5 fruit fly cellular contexts compared by ENCODE assay signal in the genomic region with DNA sequence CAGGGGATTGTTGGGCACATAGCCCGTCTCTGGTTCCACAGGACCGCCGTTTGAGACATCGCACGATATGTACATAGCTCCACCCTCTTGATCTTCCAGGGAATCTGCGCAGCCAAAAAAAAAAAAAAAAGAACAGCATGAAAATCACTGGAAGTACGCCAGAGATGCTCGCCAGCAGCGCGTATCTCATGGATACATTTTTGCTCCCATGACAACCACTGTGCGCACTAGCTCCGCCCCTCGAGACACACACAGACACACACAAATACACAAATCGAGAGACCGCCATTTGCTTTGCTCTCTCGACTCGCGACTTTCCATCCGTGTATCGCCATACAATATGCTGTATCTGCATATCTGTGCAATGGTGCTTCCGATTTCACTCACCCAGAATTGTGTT.
A peak's percentile ranks its signal among the peaks of the same experiment; 100 is the strongest.
TF ChIP-seq lines count a peak whose summit lies in the region.

No protein-coding gene starts in this region.

- no peak for TF ChIP-seq CTCF in whole organism, embryonic (GFP tag; optimal IDR thresholded peaks at IDR 0.05; lab: Kevin White, UChicago)

TF ChIP-seq in whole organism, adult, 20 proteins besides CTCF, POLR2A, EP300 and RAD21:
- TF ChIP-seq tj (GFP tag; optimal IDR thresholded peaks at IDR 0.05; lab: Kevin White, UChicago) (peak; percentile 22), CG12768 (GFP tag; optimal IDR thresholded peaks at IDR 0.05; lab: Kevin White, UChicago) (no peak), cic (GFP tag; optimal IDR thresholded peaks at IDR 0.05; lab: Kevin White, UChicago) (no peak), CG5204 (GFP tag; optimal IDR thresholded peaks at IDR 0.05; lab: Kevin White, UChicago) (no peak)

TF ChIP-seq in whole organism, embryonic, 481 proteins besides CTCF, POLR2A, EP300 and RAD21 (continues in another document):
- TF ChIP-seq Doc2 (GFP tag; IDR thresholded peaks at IDR 0.05; lab: Robert Waterston, UW) (no peak), E2f1 (GFP tag; IDR thresholded peaks at IDR 0.05; lab: Robert Waterston, UW) (0 out of 2 replicates have a peak, but pooled peaks have one; percentile 19), Xrp1 (GFP tag; IDR thresholded peaks at IDR 0.05; lab: Robert Waterston, UW) (0 out of 2 replicates have a peak, but pooled peaks have one; percentile 27), Antp (GFP tag; optimal IDR thresholded peaks at IDR 0.05; lab: Kevin White, UChicago) (no peak), zfh1 (GFP tag; IDR thresholded peaks at IDR 0.05; lab: Robert Waterston, UW) (0 out of 3 replicates have a peak, but pooled peaks have one; percentile 49), Opbp (GFP tag; IDR thresholded peaks at IDR 0.05; lab: Robert Waterston, UW; ENCODE audit: partially characterized antibody) (no peak), CG18476 (GFP tag; optimal IDR thresholded peaks at IDR 0.05; lab: Kevin White, UChicago) (no peak), CG8765 (GFP tag; IDR thresholded peaks at IDR 0.05; lab: Robert Waterston, UW) (no peak), ken (GFP tag; IDR thresholded peaks at IDR 0.05; lab: Robert Waterston, UW) (peak; percentile 55; the same call in 1 of the 3 replicates), Oli (tag; optimal IDR thresholded peaks at IDR 0.05; lab: Kevin White, UChicago) (no peak), ase (GFP tag; IDR thresholded peaks at IDR 0.05; lab: Robert Waterston, UW) (peak; percentile 49; the same call in 1 of the 3 replicates), CG9932 (GFP tag; IDR thresholded peaks at IDR 0.05; lab: Robert Waterston, UW) (peak; percentile 46), Pdp1 (GFP tag; optimal IDR thresholded peaks at IDR 0.05; lab: Kevin White, UChicago) (peak in 1 of 2 experiments; percentile 63), HLHmδ (GFP tag; optimal IDR thresholded peaks at IDR 0.05; lab: Kevin White, UChicago) (no peak), stwl (tag; optimal IDR thresholded peaks at IDR 0.05; lab: Kevin White, UChicago) (no peak), tap (tag; optimal IDR thresholded peaks at IDR 0.05; lab: Kevin White, UChicago) (no peak), aop (GFP tag; IDR thresholded peaks at IDR 0.05; lab: Robert Waterston, UW) (no peak), dysf (GFP tag; IDR thresholded peaks at IDR 0.05; lab: Robert Waterston, UW) (0 out of 3 replicates have a peak, but pooled peaks have one; percentile 36), Hsf (GFP tag; optimal IDR thresholded peaks at IDR 0.05; lab: Kevin White, UChicago) (peak; percentile 14)

TF ChIP-seq in whole organism, prepupa, 60 proteins besides CTCF, POLR2A, EP300 and RAD21 (continues in another document):
- TF ChIP-seq salr (GFP tag; optimal IDR thresholded peaks at IDR 0.05; lab: Kevin White, UChicago) (peak in 1 of 2 experiments; percentile 19), Eip75B (GFP tag; optimal IDR thresholded peaks at IDR 0.05; lab: Kevin White, UChicago) (no peak), CG16779 (tag; optimal IDR thresholded peaks at IDR 0.05; lab: Kevin White, UChicago) (no peak), net (GFP tag; optimal IDR thresholded peaks at IDR 0.05; lab: Kevin White, UChicago) (peak; percentile 50), Blimp-1 (GFP tag; optimal IDR thresholded peaks at IDR 0.05; lab: Kevin White, UChicago) (no peak), dac (GFP tag; optimal IDR thresholded peaks at IDR 0.05; lab: Kevin White, UChicago) (no peak), CG11762 (GFP tag; optimal IDR thresholded peaks at IDR 0.05; lab: Kevin White, UChicago; ENCODE audit: insufficient read depth) (no peak), Hr4 (GFP tag; optimal IDR thresholded peaks at IDR 0.05; lab: Kevin White, UChicago) (peak; percentile 49), Gug (GFP tag; IDR thresholded peaks at IDR 0.05; lab: Robert Waterston, UW) (peak; percentile 60), CG6276 (GFP tag; optimal IDR thresholded peaks at IDR 0.05; lab: Kevin White, UChicago) (no peak), CG15336 (GFP tag; IDR thresholded peaks at IDR 0.05; lab: Robert Waterston, UW) (0 out of 2 replicates have a peak, but pooled peaks have one; percentile 26), CG3032 (tag; optimal IDR thresholded peaks at IDR 0.05; lab: Kevin White, UChicago) (no peak), CG8319 (GFP tag; optimal IDR thresholded peaks at IDR 0.05; lab: Kevin White, UChicago) (no peak), lz (GFP tag; optimal IDR thresholded peaks at IDR 0.05; lab: Kevin White, UChicago) (peak; percentile 27), CG6854 (GFP tag; optimal IDR thresholded peaks at IDR 0.05; lab: Kevin White, UChicago) (no peak), dsx (GFP tag; optimal IDR thresholded peaks at IDR 0.05; lab: Kevin White, UChicago; ENCODE audit: poor library complexity, severe bottlenecking) (no peak), pdm3 (GFP tag; optimal IDR thresholded peaks at IDR 0.05; lab: Kevin White, UChicago) (peak; percentile 31), Eip93F (GFP tag; optimal IDR thresholded peaks at IDR 0.05; lab: Kevin White, UChicago) (no peak), CG11902 (GFP tag; optimal IDR thresholded peaks at IDR 0.05; lab: Kevin White, UChicago) (no peak), CG4318 (GFP tag; optimal IDR thresholded peaks at IDR 0.05; lab: Kevin White, UChicago) (no peak), CG11294 (GFP tag; IDR thresholded peaks at IDR 0.05; lab: Robert Waterston, UW) (no peak)

TF ChIP-seq in whole organism, pupa, 21 proteins besides CTCF, POLR2A, EP300 and RAD21:
- peak; percentile 66 for TF ChIP-seq CG32121 (GFP tag; IDR thresholded peaks at IDR 0.05; lab: Robert Waterston, UW)
- peak; percentile 62; the same call in 2 of the 3 replicates for TF ChIP-seq CG4496 (GFP tag; IDR thresholded peaks at IDR 0.05; lab: Robert Waterston, UW)
- no peak for TF ChIP-seq CG14655 (GFP tag; optimal IDR thresholded peaks at IDR 0.05; lab: Kevin White, UChicago)
- peak; percentile 49 for TF ChIP-seq Ets98B (GFP tag; IDR thresholded peaks at IDR 0.05; lab: Robert Waterston, UW)
- peak; percentile 5 for TF ChIP-seq CG34367 (tag; optimal IDR thresholded peaks at IDR 0.05; lab: Kevin White, UChicago)
- peak; percentile 36 for TF ChIP-seq Pif1A (GFP tag; optimal IDR thresholded peaks at IDR 0.05; lab: Kevin White, UChicago)
- TF ChIP-seq CG13204 (GFP tag; optimal IDR thresholded peaks at IDR 0.05; lab: Kevin White, UChicago): no peak
- TF ChIP-seq CG10348 (GFP tag; IDR thresholded peaks at IDR 0.05; lab: Robert Waterston, UW): no peak
- no peak for TF ChIP-seq Pif1B (GFP tag; optimal IDR thresholded peaks at IDR 0.05; lab: Kevin White, UChicago)
- TF ChIP-seq gl (tag; optimal IDR thresholded peaks at IDR 0.05; lab: Kevin White, UChicago): peak; percentile 68
- no peak for TF ChIP-seq CG8301 (tag; optimal IDR thresholded peaks at IDR 0.05; lab: Kevin White, UChicago)
- no peak for TF ChIP-seq Snoo (tag; optimal IDR thresholded peaks at IDR 0.05; lab: Kevin White, UChicago)
- no peak for TF ChIP-seq CG8159 (tag; optimal IDR thresholded peaks at IDR 0.05; lab: Kevin White, UChicago)
- no peak for TF ChIP-seq CG9948 (tag; optimal IDR thresholded peaks at IDR 0.05; lab: Kevin White, UChicago)
- TF ChIP-seq fd96Ca (GFP tag; IDR thresholded peaks at IDR 0.05; lab: Robert Waterston, UW): peak; percentile 64; the same call in 2 of the 3 replicates
- no peak for TF ChIP-seq rn (GFP tag; IDR thresholded peaks at IDR 0.05; lab: Robert Waterston, UW)
- TF ChIP-seq CG12605 (GFP tag; IDR thresholded peaks at IDR 0.05; lab: Robert Waterston, UW): peak; percentile 80

TF ChIP-seq in whole organism, wandering third instar larva, 38 proteins besides CTCF, POLR2A, EP300 and RAD21:
- TF ChIP-seq fru (GFP tag; optimal IDR thresholded peaks at IDR 0.05; lab: Kevin White, UChicago): no peak
- TF ChIP-seq rgr (GFP tag; optimal IDR thresholded peaks at IDR 0.05; lab: Kevin White, UChicago): peak; percentile 4
- TF ChIP-seq foxo (GFP tag; optimal IDR thresholded peaks at IDR 0.05; lab: Kevin White, UChicago): peak in 1 of 2 experiments; percentile 5
- TF ChIP-seq woc (GFP tag; optimal IDR thresholded peaks at IDR 0.05; lab: Kevin White, UChicago): peak; percentile 5
